Fruit fly (Drosophila melanogaster): ENCODE data around the gene kar.

The kar gene

DNA sequence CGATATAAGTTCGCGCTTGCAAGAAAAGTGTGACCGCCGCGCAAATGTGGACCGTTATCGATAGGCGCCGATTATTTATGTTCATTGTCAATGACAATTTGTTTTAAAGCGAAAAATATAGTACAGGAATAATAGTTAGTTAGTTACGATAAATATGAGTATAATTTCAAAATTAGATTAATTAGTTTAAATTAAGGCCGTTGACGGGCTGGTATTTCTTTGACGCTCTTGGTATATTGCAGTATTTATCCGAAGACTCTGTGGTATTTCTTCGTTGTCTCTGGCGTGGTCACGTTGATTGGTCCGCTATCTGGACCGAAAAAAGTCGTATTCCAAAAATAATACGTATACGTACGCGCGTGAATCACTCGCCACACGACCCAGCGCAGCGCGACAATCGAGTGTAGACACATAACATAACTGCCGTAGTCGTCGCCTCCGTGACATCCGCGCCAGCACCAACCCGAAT lies 8.4 kb upstream of the kar start (continued):
- TF ChIP-seq jing (GFP tag; optimal IDR thresholded peaks at IDR 0.05) (no peak), nau (GFP tag; optimal IDR thresholded peaks at IDR 0.05) (no peak), oc (tag; optimal IDR thresholded peaks at IDR 0.05) (no peak), amos (GFP tag; IDR thresholded peaks at IDR 0.05; ENCODE audit: partially characterized antibody) (peak; percentile 53), CG31224 (GFP tag; IDR thresholded peaks at IDR 0.05) (no peak), ro (GFP tag; IDR thresholded peaks at IDR 0.05) (no peak), gcm (GFP tag; optimal IDR thresholded peaks at IDR 0.05) (no peak), MBD-R2 (GFP tag; IDR thresholded peaks at IDR 0.05) (peak; percentile 41; the same call in 1 of the 2 replicates), Hsf (GFP tag; optimal IDR thresholded peaks at IDR 0.05) (no peak), CG13123 (GFP tag; optimal IDR thresholded peaks at IDR 0.05) (no peak), ap (GFP tag; IDR thresholded peaks at IDR 0.05) (no peak), CG30403 (GFP tag; optimal IDR thresholded peaks at IDR 0.05) (no peak), CG17328 (GFP tag; IDR thresholded peaks at IDR 0.05) (no peak), lov (optimal IDR thresholded peaks at IDR 0.05) (no peak), lov (GFP tag; IDR thresholded peaks at IDR 0.05) (no peak), CG1024 (GFP tag; IDR thresholded peaks at IDR 0.05) (no peak), CG34376 (GFP tag; optimal IDR thresholded peaks at IDR 0.05) (peak; percentile 37), MTF-1 (GFP tag; optimal IDR thresholded peaks at IDR 0.05; ENCODE audit: borderline replicate concordance) (no peak), pan (optimal IDR thresholded peaks at IDR 0.05) (no peak), pan (GFP tag; optimal IDR thresholded peaks at IDR 0.05 in 1 of 2, IDR thresholded peaks at IDR 0.05 in 1 of 2) (no peak), Dbx (GFP tag; IDR thresholded peaks at IDR 0.05) (no peak; the same call in 2 of the 3 replicates), ara (GFP tag; IDR thresholded peaks at IDR 0.05) (no peak), CG11696 (GFP tag; IDR thresholded peaks at IDR 0.05) (no peak), Rfx (GFP tag; IDR thresholded peaks at IDR 0.05) (no peak), CG17612 (GFP tag; IDR thresholded peaks at IDR 0.05) (no peak), CG9437 (GFP tag; optimal IDR thresholded peaks at IDR 0.05) (no peak), CG6175 (GFP tag; IDR thresholded peaks at IDR 0.05) (no peak), Nf-YA (GFP tag; IDR thresholded peaks at IDR 0.05) (no peak), H15 (GFP tag; IDR thresholded peaks at IDR 0.05) (no peak), cato (GFP tag; optimal IDR thresholded peaks at IDR 0.05; ENCODE audit: borderline replicate concordance) (no peak), tgo (GFP tag; IDR thresholded peaks at IDR 0.05) (no peak), CG9932 (GFP tag; IDR thresholded peaks at IDR 0.05) (no peak), HLHmδ (GFP tag; optimal IDR thresholded peaks at IDR 0.05) (peak; percentile 50), Lhr (GFP tag; optimal IDR thresholded peaks at IDR 0.05) (peak; percentile 74), tap (tag; optimal IDR thresholded peaks at IDR 0.05) (no peak), CG1832 (GFP tag; optimal IDR thresholded peaks at IDR 0.05) (no peak), Atf3 (GFP tag; optimal IDR thresholded peaks at IDR 0.05) (no peak), Dad (GFP tag; optimal IDR thresholded peaks at IDR 0.05) (no peak), CG12071 (GFP tag; optimal IDR thresholded peaks at IDR 0.05) (peak; percentile 7), Hmx (GFP tag; optimal IDR thresholded peaks at IDR 0.05) (no peak), CG1233 (GFP tag; optimal IDR thresholded peaks at IDR 0.05) (no peak), bsh (GFP tag; optimal IDR thresholded peaks at IDR 0.05) (no peak), Neu2 (GFP tag; optimal IDR thresholded peaks at IDR 0.05; ENCODE audit: borderline replicate concordance) (no peak), CG6813 (GFP tag; optimal IDR thresholded peaks at IDR 0.05) (no peak), gcm2 (GFP tag; optimal IDR thresholded peaks at IDR 0.05) (no peak), CG6765 (GFP tag; optimal IDR thresholded peaks at IDR 0.05) (no peak), br (optimal IDR thresholded peaks at IDR 0.05) (no peak), seq (GFP tag; IDR thresholded peaks at IDR 0.05) (no peak), Ptx1 (GFP tag; IDR thresholded peaks at IDR 0.05) (no peak), ftz-f1 (GFP tag; optimal IDR thresholded peaks at IDR 0.05) (no peak), CG9817 (tag; optimal IDR thresholded peaks at IDR 0.05) (no peak), unpg (GFP tag; optimal IDR thresholded peaks at IDR 0.05) (no peak), gsb-n (tag; optimal IDR thresholded peaks at IDR 0.05) (no peak)
